Fruit fly (Drosophila melanogaster) whole organism, embryonic: Measurements from ENCODE around the gene CG43407.

Source experiments
- Atf-2 ChIP-seq: fragments of 200-800 bp; sonication (Bioruptor generic); optimal IDR thresholded peaks from 2 replicates; lab custom pipeline; 2016; ENCODE audit warnings: missing biosample characterization, missing genetic modification characterization
- Atf6 ChIP-seq: fragments of 200-800 bp; sonication (Bioruptor generic); IDR thresholded peaks from 2 replicates; pipeline ENCODE4 v1.3.6; 2022; ENCODE audit warnings: missing biosample characterization, missing genetic modification characterization
- CG10431 ChIP-seq: fragments of 200-800 bp; sonication (Bioruptor generic); optimal IDR thresholded peaks from 3 replicates; lab custom pipeline; 2018; ENCODE audit warnings: missing biosample characterization, mild to moderate bottlenecking, missing genetic modification characterization
- CG11085 ChIP-seq: fragments of 200-800 bp; sonication (Bioruptor generic); IDR thresholded peaks from 2 replicates; pipeline ENCODE4 v1.3.6; 2022; ENCODE audit warnings: missing biosample characterization, missing genetic modification characterization
- CG11247 ChIP-seq: fragments of 200-800 bp; sonication (Bioruptor generic); IDR thresholded peaks from 2 replicates; pipeline ENCODE4 v1.3.6; 2022; ENCODE audit warnings: missing biosample characterization, missing genetic modification characterization
- CG11398 ChIP-seq: fragments of 200-800 bp; sonication (Bioruptor generic); optimal IDR thresholded peaks from 2 replicates; lab custom pipeline; 2016; ENCODE audit warnings: missing biosample characterization, missing genetic modification characterization
- CG13123 ChIP-seq: fragments of 200-800 bp; sonication (Bioruptor generic); optimal IDR thresholded peaks from 2 replicates; lab custom pipeline; 2016; ENCODE audit warnings: missing biosample characterization, missing genetic modification characterization
- CG13287 ChIP-seq: fragments of 200-800 bp; sonication (Bioruptor generic); IDR thresholded peaks from 2 replicates; pipeline ENCODE4 v1.3.6; 2022; ENCODE audit warnings: missing biosample characterization, missing genetic modification characterization; ENCODE audit not compliant: partially characterized antibody
- CG14441 ChIP-seq: fragments of 200-800 bp; sonication (Bioruptor generic); IDR thresholded peaks from 2 replicates; pipeline ENCODE4 v1.3.6; 2022; ENCODE audit warnings: missing biosample characterization, missing genetic modification characterization
- CG15073 ChIP-seq: fragments of 200-800 bp; sonication (Bioruptor generic); optimal IDR thresholded peaks from 2 replicates; lab custom pipeline; 2016; ENCODE audit warnings: missing biosample characterization, missing genetic modification characterization
- CG15269 ChIP-seq: fragments of 200-800 bp; sonication (Bioruptor generic); optimal IDR thresholded peaks from 2 replicates; lab custom pipeline; 2018; ENCODE audit warnings: missing biosample characterization, mild to moderate bottlenecking, missing genetic modification characterization, moderate library complexity
- CG2120 ChIP-seq: fragments of 200-800 bp; sonication (Bioruptor generic); optimal IDR thresholded peaks from 3 replicates; lab custom pipeline; 2016; ENCODE audit warnings: missing biosample characterization, missing genetic modification characterization
- CG31441 ChIP-seq: fragments of 200-800 bp; sonication (Bioruptor generic); IDR thresholded peaks from 2 replicates; pipeline ENCODE4 v1.3.6; 2022; ENCODE audit warnings: missing biosample characterization, missing genetic modification characterization
- CG4424 ChIP-seq: fragments of 200-800 bp; sonication (Bioruptor generic); optimal IDR thresholded peaks from 3 replicates; lab custom pipeline; 2016; ENCODE audit warnings: missing biosample characterization, missing genetic modification characterization
- CG6683 ChIP-seq: fragments of 200-800 bp; sonication (Bioruptor generic); optimal IDR thresholded peaks from 2 replicates; lab custom pipeline; 2017; ENCODE audit warnings: missing biosample characterization, mild to moderate bottlenecking, missing genetic modification characterization, missing genetic modification reagents
- CG6854 ChIP-seq: fragments of 200-800 bp; sonication (Bioruptor generic); optimal IDR thresholded peaks from 3 replicates; lab custom pipeline; 2017; ENCODE audit warnings: missing biosample characterization, mild to moderate bottlenecking, missing genetic modification characterization
- CG7556 ChIP-seq: fragments of 200-800 bp; sonication (Bioruptor generic); optimal IDR thresholded peaks from 2 replicates; lab custom pipeline; 2017; ENCODE audit warnings: missing biosample characterization, mild to moderate bottlenecking, missing genetic modification characterization
- GATAe ChIP-seq: fragments of 200-800 bp; sonication (Bioruptor generic); conservative IDR thresholded peaks from 2 replicates; pipeline ENCODE4 v1.3.6; 2022; ENCODE audit warnings: missing biosample characterization, missing genetic modification characterization
- HLH4C ChIP-seq: fragments of 200-800 bp; sonication (Bioruptor generic); IDR thresholded peaks from 3 replicates; pipeline ENCODE4 v1.3.6; 2022; ENCODE audit warnings: missing biosample characterization, missing genetic modification characterization; ENCODE audit not compliant: partially characterized antibody
- Hand ChIP-seq: fragments of 200-800 bp; sonication (Bioruptor generic); optimal IDR thresholded peaks from 2 replicates; lab custom pipeline; 2017; ENCODE audit warnings: mild to moderate bottlenecking, missing biosample characterization, missing genetic modification reagents, missing genetic modification characterization
- Hr78 ChIP-seq, 2 experiments: fragments of 200-800 bp in 1 of 2; fragments of >200 bp in 1 of 2; sonication (Bioruptor generic) in 1 of 2; optimal IDR thresholded peaks; 2 replicates each; lab custom pipeline; 2017 to 2019; ENCODE audit warnings: missing biosample characterization in 2 of 2, missing genetic modification characterization in 2 of 2, mild to moderate bottlenecking in 1 of 2, moderate library complexity in 1 of 2
- Mad ChIP-seq: fragments of 200-800 bp; sonication (Bioruptor generic); optimal IDR thresholded peaks from 2 replicates; lab custom pipeline; 2016; ENCODE audit warnings: missing biosample characterization, missing genetic modification characterization
- Myb ChIP-seq: fragments of 200-800 bp; sonication (Bioruptor generic); optimal IDR thresholded peaks from 2 replicates; lab custom pipeline; 2016; ENCODE audit warnings: missing biosample characterization, missing genetic modification characterization
- Sry-δ ChIP-seq: fragments of 200-800 bp; sonication (Bioruptor generic); optimal IDR thresholded peaks from 2 replicates; lab custom pipeline; 2016; ENCODE audit warnings: missing biosample characterization, missing genetic modification characterization
- Stat92E ChIP-seq, 3 experiments: fragments of >200 bp in 2 of 3; fragments of 200-800 bp in 1 of 3; sonication (Bioruptor generic) in 1 of 3; optimal IDR thresholded peaks; 2 replicates each; lab custom pipeline; 2017 to 2019; ENCODE audit warnings: missing biosample characterization in 3 of 3, missing genetic modification characterization in 3 of 3, mild to moderate bottlenecking in 1 of 3, moderate library complexity in 1 of 3
- ara ChIP-seq: fragments of 200-800 bp; sonication (Bioruptor generic); IDR thresholded peaks from 2 replicates; pipeline ENCODE4 v1.3.6; 2022; ENCODE audit warnings: missing biosample characterization, missing genetic modification characterization
- bcd ChIP-seq: fragments of 200-800 bp; sonication (Bioruptor generic); optimal IDR thresholded peaks from 2 replicates; lab custom pipeline; 2017; ENCODE audit warnings: missing biosample characterization, mild to moderate bottlenecking, missing genetic modification characterization
- cad ChIP-seq: fragments of >200 bp; optimal IDR thresholded peaks from 2 replicates; lab custom pipeline; 2017; ENCODE audit warnings: missing biosample characterization, missing genetic modification characterization
- dan ChIP-seq: fragments of 200-800 bp; sonication (Bioruptor generic); IDR thresholded peaks from 2 replicates; pipeline ENCODE4 v1.3.6; 2022; ENCODE audit warnings: missing biosample characterization, missing genetic modification characterization
- dimm ChIP-seq: fragments of 200-800 bp; sonication (Bioruptor generic); IDR thresholded peaks from 2 replicates; pipeline ENCODE4 v1.3.6; 2022; ENCODE audit warnings: missing biosample characterization, missing genetic modification characterization
- dpn ChIP-seq, 2 experiments: fragments of 200-800 bp; sonication (Bioruptor generic); optimal IDR thresholded peaks; 3 replicates each; lab custom pipeline; 2016; ENCODE audit warnings: missing biosample characterization in 2 of 2, missing genetic modification characterization in 2 of 2
- gsb ChIP-seq: fragments of 200-800 bp; sonication (Bioruptor generic); IDR thresholded peaks from 2 replicates; pipeline ENCODE4 v1.3.6; 2022; ENCODE audit warnings: missing biosample characterization, missing genetic modification characterization
- ham ChIP-seq: fragments of 200-800 bp; sonication (Bioruptor generic); IDR thresholded peaks from 2 replicates; pipeline ENCODE4 v1.3.6; 2022; ENCODE audit warnings: missing biosample characterization, missing genetic modification characterization
- ind ChIP-seq: fragments of 200-800 bp; sonication (Bioruptor generic); optimal IDR thresholded peaks from 3 replicates; lab custom pipeline; 2016; ENCODE audit warnings: missing biosample characterization, missing genetic modification characterization
- lov ChIP-seq, 2 experiments: fragments of 200-800 bp in 1 of 2; fragments of >200 bp in 1 of 2; sonication (Bioruptor generic) in 1 of 2; IDR thresholded peaks in 1 of 2; optimal IDR thresholded peaks in 1 of 2; 2 replicates in 1 of 2; 3 replicates in 1 of 2; pipeline versions ENCODE4 v1.3.6 to Lab custom; 2017 to 2022; ENCODE audit warnings: missing biosample characterization in 1 of 2, missing genetic modification characterization in 1 of 2
- maf-S ChIP-seq: fragments of 200-800 bp; sonication (Bioruptor generic); optimal IDR thresholded peaks from 2 replicates; lab custom pipeline; 2016; ENCODE audit warnings: missing biosample characterization, missing genetic modification characterization
- mam ChIP-seq: fragments of 200-800 bp; sonication (Bioruptor generic); optimal IDR thresholded peaks from 3 replicates; lab custom pipeline; 2016; ENCODE audit warnings: missing biosample characterization, missing genetic modification characterization
- repo ChIP-seq: fragments of 200-800 bp; sonication (Bioruptor generic); optimal IDR thresholded peaks from 2 replicates; lab custom pipeline; 2016; ENCODE audit warnings: missing biosample characterization, missing genetic modification characterization
- rib ChIP-seq: fragments of 200-800 bp; sonication (Bioruptor generic); IDR thresholded peaks from 2 replicates; pipeline ENCODE4 v1.3.6; 2022; ENCODE audit warnings: missing biosample characterization, missing genetic modification characterization
- ro ChIP-seq: fragments of 200-800 bp; sonication (Bioruptor generic); IDR thresholded peaks from 2 replicates; pipeline ENCODE4 v1.3.6; 2022; ENCODE audit warnings: missing biosample characterization, missing genetic modification characterization
- schlank ChIP-seq: fragments of 200-800 bp; sonication (Bioruptor generic); optimal IDR thresholded peaks from 2 replicates; lab custom pipeline; 2018; ENCODE audit warnings: missing biosample characterization, mild to moderate bottlenecking, missing genetic modification characterization
- sd ChIP-seq: fragments of 200-800 bp; sonication (Bioruptor generic); optimal IDR thresholded peaks from 3 replicates; lab custom pipeline; 2018; ENCODE audit warnings: missing biosample characterization, mild to moderate bottlenecking, missing genetic modification characterization, moderate library complexity
- slp2 ChIP-seq: fragments of 200-800 bp; sonication (Bioruptor generic); optimal IDR thresholded peaks from 2 replicates; lab custom pipeline; 2016; ENCODE audit warnings: missing biosample characterization, missing genetic modification characterization
- sr ChIP-seq: fragments of 200-800 bp; sonication (Bioruptor generic); IDR thresholded peaks from 3 replicates; pipeline ENCODE4 v1.3.6; 2022; ENCODE audit warnings: missing biosample characterization, missing genetic modification characterization
- sug ChIP-seq: fragments of 200-800 bp; optimal IDR thresholded peaks from 2 replicates; lab custom pipeline; 2019; ENCODE audit warnings: missing biosample characterization, mild to moderate bottlenecking, missing genetic modification characterization, moderate library complexity
- tio ChIP-seq: fragments of 200-800 bp; sonication (Bioruptor generic); optimal IDR thresholded peaks from 2 replicates; lab custom pipeline; 2017; ENCODE audit warnings: missing biosample characterization, missing genetic modification characterization, inconsistent platforms
- toy ChIP-seq: fragments of 200-800 bp; sonication (Bioruptor generic); IDR thresholded peaks from 2 replicates; pipeline ENCODE4 v1.3.6; 2022; ENCODE audit warnings: missing biosample characterization, missing genetic modification characterization
- twi ChIP-seq: fragments of 200-800 bp; optimal IDR thresholded peaks from 2 replicates; lab custom pipeline; 2019; ENCODE audit warnings: missing biosample characterization, mild to moderate bottlenecking, missing genetic modification characterization, moderate library complexity
- unpg ChIP-seq: fragments of 200-800 bp; sonication (Bioruptor generic); optimal IDR thresholded peaks from 3 replicates; lab custom pipeline; 2018; ENCODE audit warnings: missing biosample characterization, mild to moderate bottlenecking, missing genetic modification characterization, moderate library complexity
- usp ChIP-seq: fragments of >200 bp; optimal IDR thresholded peaks from 2 replicates; lab custom pipeline; 2017; ENCODE audit warnings: missing biosample characterization, missing genetic modification characterization

The CG43407 gene

DNA sequence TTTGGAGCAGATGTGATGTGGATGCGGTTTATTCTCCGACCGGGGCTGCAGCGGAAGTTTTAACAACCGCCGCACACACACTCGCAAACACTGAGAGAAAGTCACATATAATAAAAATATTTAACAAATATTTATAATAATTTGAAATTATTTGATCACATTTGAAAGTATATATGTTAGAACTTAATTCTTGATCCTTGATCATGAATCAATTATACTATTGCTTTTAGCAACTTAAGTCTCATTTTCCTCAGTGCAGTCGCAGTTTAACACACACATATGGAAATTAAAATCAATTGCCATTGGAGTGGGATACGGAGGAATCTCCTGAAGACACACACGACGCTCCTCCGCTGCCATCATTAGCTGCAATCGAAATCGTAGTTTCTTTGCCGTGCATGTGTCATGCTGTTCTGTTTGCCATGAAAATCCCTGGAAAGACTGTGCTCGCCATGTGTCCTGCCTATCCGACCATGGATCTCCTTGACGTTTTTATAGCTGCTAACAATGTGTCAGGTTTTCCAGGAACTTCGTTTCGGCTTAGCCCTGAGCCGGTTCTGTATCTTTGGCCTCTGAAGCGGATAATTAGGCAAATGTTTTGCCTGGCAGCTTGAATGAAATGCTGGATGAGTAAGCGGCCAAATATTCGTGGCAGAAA is 19.9 kb downstream of the CG43407 start (continued):
- peak; percentile 97 for TF ChIP-seq twi (tag; lab: Kevin White, UChicago)
- TF ChIP-seq CG4424 (GFP tag; lab: Kevin White, UChicago) = peak; percentile 77
- no peak for TF ChIP-seq HLH4C (GFP tag; lab: Robert Waterston, UW)
- no peak for TF ChIP-seq GATAe (GFP tag; lab: Robert Waterston, UW)
- peak; percentile 74 for TF ChIP-seq unpg
- TF ChIP-seq CG2120 (GFP tag; lab: Kevin White, UChicago) = no peak
- TF ChIP-seq ind = peak; percentile 44
- TF ChIP-seq gsb (GFP tag; lab: Robert Waterston, UW) = no peak
- no peak for TF ChIP-seq sd
- TF ChIP-seq CG15073 = no peak
- TF ChIP-seq CG11085 (GFP tag; lab: Robert Waterston, UW) = no peak
- TF ChIP-seq dimm (GFP tag; lab: Robert Waterston, UW) = 0 out of 2 replicates have a peak, but pooled peaks have one; percentile 26
- peak; percentile 27 for TF ChIP-seq tio (GFP tag; lab: Kevin White, UChicago)
- no peak for TF ChIP-seq sr
- no peak for TF ChIP-seq maf-S (GFP tag; lab: Kevin White, UChicago)
- TF ChIP-seq CG6683 (GFP tag; lab: Kevin White, UChicago) = no peak
- TF ChIP-seq CG31441 (GFP tag; lab: Robert Waterston, UW) = peak; percentile 86
- no peak; the same call in 1 of the 2 replicates for TF ChIP-seq dan (GFP tag; lab: Robert Waterston, UW)
- peak; percentile 0 for TF ChIP-seq sug (tag; lab: Kevin White, UChicago)
- peak; percentile 53 for TF ChIP-seq bcd (GFP tag; lab: Kevin White, UChicago)
- TF ChIP-seq Sry-δ (GFP tag; lab: Kevin White, UChicago) = no peak
- peak; percentile 84 for TF ChIP-seq cad (GFP tag; lab: Kevin White, UChicago)
- TF ChIP-seq CG15269 (tag; lab: Kevin White, UChicago) = peak; percentile 43
- no peak for TF ChIP-seq slp2 (GFP tag; lab: Kevin White, UChicago)
- no peak for TF ChIP-seq CG13287
- no peak for TF ChIP-seq CG11398
- no peak for TF ChIP-seq repo
- TF ChIP-seq CG10431 (GFP tag; lab: Kevin White, UChicago) = peak; percentile 34
- TF ChIP-seq Mad (GFP tag; lab: Kevin White, UChicago) = peak; percentile 18
- TF ChIP-seq Myb = no peak
- no peak for TF ChIP-seq schlank (tag; lab: Kevin White, UChicago)
- TF ChIP-seq ro (GFP tag; lab: Robert Waterston, UW) = no peak
- no peak for TF ChIP-seq ham (GFP tag; lab: Robert Waterston, UW)
- no peak for TF ChIP-seq CG6854
- TF ChIP-seq Atf-2 (GFP tag; lab: Kevin White, UChicago) = no peak
- peak; percentile 26; the same call in 1 of the 2 replicates for TF ChIP-seq Atf6
- TF ChIP-seq usp (GFP tag; lab: Kevin White, UChicago) = no peak
- no peak for TF ChIP-seq toy (GFP tag; lab: Robert Waterston, UW)
- TF ChIP-seq CG13123 (GFP tag; lab: Kevin White, UChicago) = peak; percentile 47
- TF ChIP-seq CG11247 (GFP tag; lab: Robert Waterston, UW) = 0 out of 2 replicates have a peak, but pooled peaks have one; percentile 28
- TF ChIP-seq Stat92E (GFP tag; optimal IDR thresholded peaks at IDR 0.05; lab: Kevin White, UChicago) = peak in 1 of 3 experiments; percentile 67
- no peak for TF ChIP-seq lov (optimal IDR thresholded peaks at IDR 0.05; lab: Kevin White, UChicago)
- peak; percentile 67; the same call in 1 of the 3 replicates for TF ChIP-seq lov (GFP tag; IDR thresholded peaks at IDR 0.05; lab: Robert Waterston, UW)
- no peak for TF ChIP-seq rib
- TF ChIP-seq dpn (GFP tag; optimal IDR thresholded peaks at IDR 0.05; lab: Kevin White, UChicago) = peak in 1 of 2 experiments; percentile 58
- TF ChIP-seq Hr78 (GFP tag; optimal IDR thresholded peaks at IDR 0.05; lab: Kevin White, UChicago) = peak in 1 of 2 experiments; percentile 51
- peak; percentile 74 for TF ChIP-seq CG7556 (GFP tag; lab: Kevin White, UChicago)
- no peak for TF ChIP-seq mam
- no peak for TF ChIP-seq CG14441 (GFP tag; lab: Robert Waterston, UW)
- TF ChIP-seq Hand = no peak
- TF ChIP-seq ara (GFP tag; lab: Robert Waterston, UW) = peak; percentile 91
